Worm (Caenorhabditis elegans) whole organism, mixed stage, embryonic: ENCODE measurements around the gene K10H10.4.

Source experiments
- M03D4.4 ChIP-seq: sonication (generic microtip); optimal IDR thresholded peaks from 2 replicates; lab custom pipeline; 2017; ENCODE audit warnings: mild to moderate bottlenecking, missing genetic modification characterization, missing compliant biosample characterization
- bed-3 ChIP-seq: fragments of 200-800 bp; sonication (Bioruptor generic); optimal IDR thresholded peaks from 3 replicates; lab custom pipeline; 2018; ENCODE audit warnings: mild to moderate bottlenecking, missing genetic modification characterization, moderate library complexity, missing compliant biosample characterization
- blmp-1 ChIP-seq: fragments of 150-350 bp; optimal IDR thresholded peaks from 2 replicates; lab custom pipeline; 2014; ENCODE audit warnings: missing biosample characterization, missing genetic modification characterization
- ceh-39 ChIP-seq: fragments of 150-350 bp; optimal IDR thresholded peaks from 2 replicates; lab custom pipeline; 2014; ENCODE audit warnings: missing biosample characterization, missing genetic modification characterization
- ceh-43 ChIP-seq: fragments of 200-800 bp; sonication (Bioruptor generic); optimal IDR thresholded peaks from 2 replicates; lab custom pipeline; 2018; ENCODE audit warnings: mild to moderate bottlenecking, missing genetic modification characterization, moderate library complexity, missing compliant biosample characterization
- ceh-83 ChIP-seq: fragments of 200-800 bp; sonication (Bioruptor generic); optimal IDR thresholded peaks from 2 replicates; lab custom pipeline; 2018; ENCODE audit warnings: mild to moderate bottlenecking, missing genetic modification characterization, missing compliant biosample characterization
- ces-1 ChIP-seq: fragments of 150-350 bp; optimal IDR thresholded peaks from 2 replicates; lab custom pipeline; 2014; ENCODE audit warnings: missing biosample characterization, missing genetic modification reagents, missing genetic modification characterization
- cnd-1 ChIP-seq: fragments of 200-800 bp; sonication (Bioruptor generic); optimal IDR thresholded peaks from 2 replicates; lab custom pipeline; 2018; ENCODE audit warnings: mild to moderate bottlenecking, missing genetic modification characterization, missing compliant biosample characterization
- drap-1 ChIP-seq: fragments of 200-800 bp; sonication (Bioruptor generic); optimal IDR thresholded peaks from 3 replicates; lab custom pipeline; 2018; ENCODE audit warnings: mild to moderate bottlenecking, missing genetic modification characterization, missing compliant biosample characterization
- elt-1 ChIP-seq: sonication (generic microtip); optimal IDR thresholded peaks from 2 replicates; lab custom pipeline; 2017; ENCODE audit warnings: missing genetic modification characterization, mild to moderate bottlenecking, missing compliant biosample characterization, antibody characterized with exemption, moderate library complexity, borderline replicate concordance; ENCODE audit not compliant: insufficient read depth
- elt-3 ChIP-seq: fragments of 150-350 bp; optimal IDR thresholded peaks from 2 replicates; lab custom pipeline; 2014; ENCODE audit warnings: missing biosample characterization, missing genetic modification characterization
- flh-1 ChIP-seq: fragments of 200-800 bp; sonication (Bioruptor generic); optimal IDR thresholded peaks from 2 replicates; lab custom pipeline; 2018; ENCODE audit warnings: mild to moderate bottlenecking, missing genetic modification characterization, moderate library complexity, missing compliant biosample characterization
- ham-2 ChIP-seq: fragments of 200-800 bp; sonication (Bioruptor generic); optimal IDR thresholded peaks from 2 replicates; lab custom pipeline; 2018; ENCODE audit warnings: mild to moderate bottlenecking, missing genetic modification characterization, missing compliant biosample characterization
- hlh-1 ChIP-seq: fragments of 150-350 bp; optimal IDR thresholded peaks from 2 replicates; lab custom pipeline; 2014; ENCODE audit warnings: missing biosample characterization, missing genetic modification reagents, missing genetic modification characterization
- lin-13 ChIP-seq: fragments of 150-350 bp; optimal IDR thresholded peaks from 2 replicates; lab custom pipeline; 2014; ENCODE audit warnings: missing biosample characterization, missing genetic modification characterization
- lin-32 ChIP-seq: fragments of 200-800 bp; sonication (Bioruptor generic); optimal IDR thresholded peaks from 2 replicates; lab custom pipeline; 2018; ENCODE audit warnings: mild to moderate bottlenecking, missing genetic modification characterization, missing compliant biosample characterization
- lsy-2 ChIP-seq: fragments of 150-350 bp; optimal IDR thresholded peaks from 2 replicates; lab custom pipeline; 2014; ENCODE audit warnings: missing biosample characterization, missing genetic modification characterization
- mab-5 ChIP-seq: fragments of 150-350 bp; optimal IDR thresholded peaks from 2 replicates; lab custom pipeline; 2014; ENCODE audit warnings: missing biosample characterization, missing genetic modification characterization
- mep-1 ChIP-seq: fragments of 150-350 bp; optimal IDR thresholded peaks from 2 replicates; lab custom pipeline; 2017; ENCODE audit warnings: missing biosample characterization, missing genetic modification reagents, missing genetic modification characterization, inconsistent platforms
- mls-2 ChIP-seq: sonication (generic microtip); optimal IDR thresholded peaks from 2 replicates; lab custom pipeline; 2016; ENCODE audit warnings: mild to moderate bottlenecking, missing genetic modification characterization, moderate library complexity, missing compliant biosample characterization
- nhr-12 ChIP-seq: fragments of 150-350 bp; optimal IDR thresholded peaks from 2 replicates; lab custom pipeline; 2014; ENCODE audit warnings: missing biosample characterization, missing genetic modification characterization
- nhr-2 ChIP-seq: fragments of 150-350 bp; optimal IDR thresholded peaks from 2 replicates; lab custom pipeline; 2014; ENCODE audit warnings: missing biosample characterization, missing genetic modification characterization
- nhr-76 ChIP-seq: sonication (generic microtip); optimal IDR thresholded peaks from 2 replicates; lab custom pipeline; 2017; ENCODE audit warnings: missing biosample characterization, missing genetic modification characterization
- pha-4 ChIP-seq: fragments of 150-350 bp; optimal IDR thresholded peaks from 2 replicates; lab custom pipeline; 2018; ENCODE audit warnings: missing biosample characterization, missing genetic modification reagents, missing genetic modification characterization
- sem-2 ChIP-seq: fragments of 200-800 bp; sonication (Bioruptor generic); optimal IDR thresholded peaks from 2 replicates; lab custom pipeline; 2018; ENCODE audit warnings: mild to moderate bottlenecking, missing genetic modification characterization, missing compliant biosample characterization
- tbx-8 ChIP-seq: fragments of 200-800 bp; sonication (Bioruptor generic); optimal IDR thresholded peaks from 2 replicates; lab custom pipeline; 2018; ENCODE audit warnings: mild to moderate bottlenecking, missing genetic modification characterization, moderate library complexity, missing compliant biosample characterization
- unc-120 ChIP-seq: sonication (generic microtip); optimal IDR thresholded peaks from 2 replicates; lab custom pipeline; 2017; ENCODE audit warnings: missing genetic modification characterization, missing compliant biosample characterization; ENCODE audit not compliant: poor library complexity, severe bottlenecking
- unc-39 ChIP-seq: fragments of 150-350 bp; optimal IDR thresholded peaks from 2 replicates; lab custom pipeline; 2014; ENCODE audit warnings: missing biosample characterization, missing genetic modification characterization
- zip-8 ChIP-seq: fragments of 150-350 bp; optimal IDR thresholded peaks from 2 replicates; lab custom pipeline; 2014; ENCODE audit warnings: missing biosample characterization, missing genetic modification characterization
- ztf-11 ChIP-seq: fragments of 150-350 bp; optimal IDR thresholded peaks from 2 replicates; lab custom pipeline; 2014; ENCODE audit warnings: missing biosample characterization, missing genetic modification characterization

The K10H10.4 gene

DNA sequence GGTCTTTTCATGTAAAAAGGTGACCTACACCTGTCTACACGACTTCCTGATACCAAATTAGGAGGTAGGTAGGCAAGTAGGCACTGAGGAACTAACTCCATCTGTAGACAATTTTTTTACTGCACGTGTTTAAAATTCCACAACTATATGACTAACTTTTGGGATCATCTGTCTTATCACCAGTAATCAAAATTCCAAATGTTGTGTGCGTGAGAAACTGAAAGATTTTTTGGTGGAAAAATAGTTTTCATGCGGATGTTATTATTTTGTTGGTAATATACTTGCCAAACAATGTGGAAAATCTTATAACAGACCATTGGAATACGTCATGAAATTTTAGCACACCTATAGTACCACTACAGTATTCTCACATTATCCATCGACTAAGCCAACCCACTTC, 11.0 kb downstream of the K10H10.4 start, which contains the start of gene K10H10.13:
K10H10.13 (minus strand) TSS at position 101 of the 400 bp plus-strand sequence.
- no peak for TF ChIP-seq nhr-12 (tag; lab: Kevin White, UChicago)
- no peak for TF ChIP-seq M03D4.4 (tag; lab: Kevin White, UChicago)
- no peak for TF ChIP-seq pha-4 (tag; lab: Kevin White, UChicago)
- TF ChIP-seq unc-120 (tag; lab: Kevin White, UChicago) = no peak
- no peak for TF ChIP-seq unc-39 (tag; lab: Kevin White, UChicago)
- TF ChIP-seq tbx-8 (GFP tag; lab: Kevin White, UChicago) = no peak
- TF ChIP-seq mls-2 (tag; lab: Kevin White, UChicago) = no peak
- no peak for TF ChIP-seq hlh-1 (tag; lab: Kevin White, UChicago)
- no peak for TF ChIP-seq ceh-43
- TF ChIP-seq elt-3 (tag; lab: Kevin White, UChicago) = no peak
- TF ChIP-seq ham-2 (GFP tag; lab: Kevin White, UChicago) = no peak

DNA sequence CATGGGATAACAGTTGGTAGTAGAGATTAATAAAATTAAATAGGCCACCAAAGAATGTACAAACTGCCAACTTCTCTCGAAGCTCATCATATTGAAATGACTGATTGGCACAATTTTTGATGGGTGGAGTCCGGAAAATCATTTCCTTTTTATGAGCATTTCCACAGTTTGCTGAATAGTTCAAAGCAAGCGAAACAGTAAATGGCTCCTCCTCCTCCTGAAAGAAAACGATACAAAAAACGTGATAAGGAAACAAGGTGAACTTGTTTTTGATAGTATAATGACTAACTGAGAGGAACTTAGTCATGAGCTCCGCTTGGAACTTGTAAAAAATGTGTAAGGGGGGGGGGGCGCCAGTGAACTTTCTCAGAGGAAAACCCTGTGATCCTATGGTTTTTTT, 14.8 kb downstream of the K10H10.4 start, which contains the start of gene K10H10.9:
K10H10.9 (minus strand) TSS at position 101 of the 400 bp plus-strand sequence.
- TF ChIP-seq lin-13 (tag; lab: Kevin White, UChicago) (no peak), ceh-39 (tag; lab: Kevin White, UChicago) (no peak), ceh-43 (no peak), elt-1 (tag; lab: Kevin White, UChicago) (no peak), zip-8 (no peak), bed-3 (GFP tag; lab: Kevin White, UChicago) (no peak), drap-1 (GFP tag; lab: Kevin White, UChicago) (no peak), mls-2 (tag; lab: Kevin White, UChicago) (no peak), ztf-11 (tag; lab: Kevin White, UChicago) (no peak), nhr-76 (tag; lab: Kevin White, UChicago) (no peak), mab-5 (tag; lab: Kevin White, UChicago) (no peak), sem-2 (GFP tag; lab: Kevin White, UChicago) (no peak), cnd-1 (no peak), elt-3 (tag; lab: Kevin White, UChicago) (no peak)

DNA sequence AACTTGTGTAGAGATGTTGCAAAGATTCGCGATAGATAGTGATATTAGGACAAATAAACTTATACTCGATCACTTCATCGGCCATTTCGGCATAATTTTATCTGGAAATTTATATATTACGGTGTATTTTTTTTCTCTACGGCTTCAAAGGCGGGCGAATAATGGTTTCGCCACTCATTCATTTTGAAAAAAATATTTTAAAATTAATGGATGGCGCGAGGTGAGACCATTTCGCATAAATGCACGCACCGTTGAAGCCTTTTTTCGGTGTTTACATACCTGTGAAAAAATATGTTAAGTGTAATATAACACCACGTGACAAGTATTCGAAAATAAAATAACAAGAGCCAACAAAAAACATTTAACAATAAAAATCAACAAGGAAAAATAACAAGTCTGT, 21.8 kb downstream of the K10H10.4 start, which contains the start of gene btb-19:
btb-19 (minus strand) TSS at position 101 of the 400 bp plus-strand sequence.
- TF ChIP-seq ham-2 (GFP tag; lab: Kevin White, UChicago) (no peak), ces-1 (GFP tag; lab: Kevin White, UChicago) (no peak), blmp-1 (tag; lab: Kevin White, UChicago) (no peak), unc-120 (tag; lab: Kevin White, UChicago) (no peak), ztf-11 (tag; lab: Kevin White, UChicago) (no peak), lin-13 (tag; lab: Kevin White, UChicago) (no peak), ceh-83 (GFP tag; lab: Kevin White, UChicago) (no peak), flh-1 (GFP tag; lab: Kevin White, UChicago) (no peak), lsy-2 (no peak), lin-32 (no peak), elt-3 (tag; lab: Kevin White, UChicago) (no peak), nhr-76 (tag; lab: Kevin White, UChicago) (no peak), M03D4.4 (tag; lab: Kevin White, UChicago) (no peak), mep-1 (tag; lab: Kevin White, UChicago) (no peak), sem-2 (GFP tag; lab: Kevin White, UChicago) (no peak)

DNA sequence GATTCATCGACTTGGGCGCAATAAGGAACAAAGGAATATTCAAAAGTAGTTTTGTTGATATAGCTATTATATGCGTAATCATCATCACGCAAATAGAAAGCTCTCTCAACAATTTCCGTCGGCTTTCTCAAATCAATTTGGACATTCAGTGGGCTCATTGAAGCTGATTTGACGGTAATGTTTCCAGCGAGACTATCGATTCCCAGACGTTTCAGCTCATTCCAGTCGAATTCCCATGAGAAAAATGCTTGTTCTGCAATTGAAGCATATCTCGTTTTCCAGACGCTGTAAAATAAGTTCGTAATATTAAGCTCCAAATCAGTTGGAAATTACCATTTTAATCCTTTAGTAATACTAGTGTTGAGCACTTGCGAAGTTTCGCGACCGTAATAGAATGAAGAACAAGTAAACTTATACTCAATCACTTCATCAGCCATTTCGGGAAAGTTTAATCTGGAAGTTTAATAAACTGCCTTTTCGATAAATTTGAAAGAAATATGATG, 22.9 kb downstream of the K10H10.4 start, which contains the start of gene btb-20:
btb-20 (minus strand) TSS at position 453 of the 503 bp plus-strand sequence.
- no peak for TF ChIP-seq sem-2 (GFP tag; lab: Kevin White, UChicago)
- TF ChIP-seq nhr-2 (tag; lab: Kevin White, UChicago) = no peak

DNA sequence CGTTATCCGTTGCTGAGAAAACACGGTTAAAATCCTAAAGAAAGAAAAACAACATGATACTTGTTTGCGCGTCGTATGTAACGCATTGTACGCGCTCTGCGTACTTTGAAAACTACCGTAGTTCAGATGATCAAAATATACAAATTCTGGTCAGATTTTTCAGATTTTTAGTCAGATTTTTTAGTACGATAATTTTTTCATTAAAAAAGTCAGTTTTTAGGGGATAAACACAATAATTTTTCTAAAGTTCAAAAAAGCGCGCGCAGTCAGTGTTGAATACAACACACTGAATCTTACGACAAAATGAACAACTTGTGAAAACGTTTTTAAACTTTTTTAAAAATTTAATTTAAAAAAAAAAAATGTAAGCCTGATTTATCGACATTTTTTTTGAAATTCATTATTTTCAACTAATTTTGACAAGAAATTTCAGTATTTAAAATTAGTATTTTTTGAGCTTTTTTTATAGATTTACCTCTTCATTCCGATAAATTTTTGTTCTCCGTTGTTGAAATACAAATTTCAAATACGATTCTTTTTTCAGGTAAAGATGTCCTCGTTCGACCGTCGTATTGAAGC, 23.5 kb downstream of the K10H10.4 start, which contains the start of gene pot-2:
pot-2 (plus strand) TSS at position 529 of the 579 bp plus-strand sequence.
- TF ChIP-seq hlh-1 (tag; lab: Kevin White, UChicago) (no peak), nhr-76 (tag; lab: Kevin White, UChicago) (no peak), zip-8 (no peak), cnd-1 (no peak), nhr-2 (tag; lab: Kevin White, UChicago) (no peak), blmp-1 (tag; lab: Kevin White, UChicago) (no peak), sem-2 (GFP tag; lab: Kevin White, UChicago) (no peak), ces-1 (GFP tag; lab: Kevin White, UChicago) (no peak), unc-120 (tag; lab: Kevin White, UChicago) (no peak), lin-13 (tag; lab: Kevin White, UChicago) (no peak)
